Worm (Caenorhabditis elegans): ENCODE data around the gene vem-1.

The vem-1 gene

ce11 chrX:8083919-8084318 lies 4.5 kb downstream of the vem-1 start, which contains the start of gene K07E3.4:
TSS of gene K07E3.4 (minus strand) at chrX:8084018.
- TF ChIP-seq nhr-77 (tag; optimal IDR thresholded peaks at IDR 0.05): no peak
- peak; percentile 12 for TF ChIP-seq snpc-4 (tag; optimal IDR thresholded peaks at IDR 0.05)
- peak; percentile 78 for TF ChIP-seq elt-2 (tag; optimal IDR thresholded peaks at IDR 0.05)
- TF ChIP-seq nhr-76 (tag; optimal IDR thresholded peaks at IDR 0.05): peak; percentile 14
- TF ChIP-seq jun-1 (tag; optimal IDR thresholded peaks at IDR 0.05): peak; percentile 53
- TF ChIP-seq egl-5 (tag; optimal IDR thresholded peaks at IDR 0.05): no peak
- TF ChIP-seq nfya-1 (tag; optimal IDR thresholded peaks at IDR 0.05; ENCODE audit: insufficient read depth): peak; percentile 43
- TF ChIP-seq nhr-23 (tag; optimal IDR thresholded peaks at IDR 0.05): peak; percentile 67
- peak; percentile 78 for TF ChIP-seq nhr-43 (tag; optimal IDR thresholded peaks at IDR 0.05; ENCODE audit: poor library complexity, severe bottlenecking)
- peak; percentile 77 for TF ChIP-seq ceh-28 (tag; optimal IDR thresholded peaks at IDR 0.05)
- TF ChIP-seq pqm-1 (tag; optimal IDR thresholded peaks at IDR 0.05): peak; percentile 71
- TF ChIP-seq elt-1 (tag; optimal IDR thresholded peaks at IDR 0.05): peak; percentile 85
- peak in 1 of 3 experiments; percentile 62 for TF ChIP-seq elt-3 (tag; optimal IDR thresholded peaks at IDR 0.05)
- TF ChIP-seq sea-2 (GFP tag; optimal IDR thresholded peaks at IDR 0.05): no peak
- TF ChIP-seq nhr-25 (tag; optimal IDR thresholded peaks at IDR 0.05): peak; percentile 82
- TF ChIP-seq mdl-1 (tag; optimal IDR thresholded peaks at IDR 0.05): peak; percentile 88
- no peak for TF ChIP-seq pha-4 (tag; optimal IDR thresholded peaks at IDR 0.05)
- no peak for TF ChIP-seq nhr-28 (tag; optimal IDR thresholded peaks at IDR 0.05)
- TF ChIP-seq zag-1 (tag; optimal IDR thresholded peaks at IDR 0.05): no peak

- peak; percentile 26 for TF ChIP-seq elt-2 (tag; optimal IDR thresholded peaks at IDR 0.05)
- TF ChIP-seq fkh-2 (tag; optimal IDR thresholded peaks at IDR 0.05): no peak
Observed at ce11 chrX:8083330-8083729, 5.0 kb downstream of the vem-1 start.

ce11 chrX:8082703-8083102 lies 5.7 kb downstream of the vem-1 start:
- TF ChIP-seq daf-12 (tag; optimal IDR thresholded peaks at IDR 0.05) (no peak), egl-5 (tag; optimal IDR thresholded peaks at IDR 0.05) (no peak), zag-1 (tag; optimal IDR thresholded peaks at IDR 0.05) (no peak), unc-39 (tag; optimal IDR thresholded peaks at IDR 0.05) (no peak), fkh-2 (tag; optimal IDR thresholded peaks at IDR 0.05) (no peak), ceh-16 (tag; optimal IDR thresholded peaks at IDR 0.05) (no peak), eor-1 (tag; optimal IDR thresholded peaks at IDR 0.05) (no peak), nhr-23 (tag; optimal IDR thresholded peaks at IDR 0.05) (no peak), unc-62 (GFP tag; optimal IDR thresholded peaks at IDR 0.05) (no peak)

- TF ChIP-seq elt-2 (tag; optimal IDR thresholded peaks at IDR 0.05) (peak; percentile 54), elt-3 (tag; optimal IDR thresholded peaks at IDR 0.05) (no peak), pqm-1 (tag; optimal IDR thresholded peaks at IDR 0.05) (peak; percentile 71), pha-4 (tag; optimal IDR thresholded peaks at IDR 0.05) (peak; percentile 2), egl-5 (tag; optimal IDR thresholded peaks at IDR 0.05) (no peak)
Observed at ce11 chrX:8078899-8079298, 9.5 kb downstream of the vem-1 start.

- TF ChIP-seq snpc-4 (tag; optimal IDR thresholded peaks at IDR 0.05): no peak
- TF ChIP-seq elt-2 (tag; optimal IDR thresholded peaks at IDR 0.05): peak; percentile 65
Observed at ce11 chrX:8078374-8078773, 10.0 kb downstream of the vem-1 start.

- peak; percentile 61 for TF ChIP-seq pqm-1 (tag; optimal IDR thresholded peaks at IDR 0.05)
- TF ChIP-seq nhr-237 (tag; optimal IDR thresholded peaks at IDR 0.05): no peak
- peak; percentile 33 for TF ChIP-seq elt-2 (tag; optimal IDR thresholded peaks at IDR 0.05)
Observed at ce11 chrX:8077748-8078147, 10.6 kb downstream of the vem-1 start, which contains the start of gene C46F2.1. TSS of gene C46F2.1 (plus strand) at chrX:8078048.

ce11 chrX:8074527-8074926 lies 13.8 kb downstream of the vem-1 start:
- TF ChIP-seq ztf-11 (tag; optimal IDR thresholded peaks at IDR 0.05) (no peak), nhr-237 (tag; optimal IDR thresholded peaks at IDR 0.05) (no peak), elt-2 (tag; optimal IDR thresholded peaks at IDR 0.05) (peak; percentile 83)

- TF ChIP-seq pqm-1 (tag; optimal IDR thresholded peaks at IDR 0.05): peak; percentile 77
- TF ChIP-seq pha-4 (tag; optimal IDR thresholded peaks at IDR 0.05): peak; percentile 79
- TF ChIP-seq nfya-1 (tag; optimal IDR thresholded peaks at IDR 0.05; ENCODE audit: insufficient read depth): peak; percentile 10
- TF ChIP-seq ceh-28 (tag; optimal IDR thresholded peaks at IDR 0.05): peak; percentile 56
- TF ChIP-seq jun-1 (tag; optimal IDR thresholded peaks at IDR 0.05): no peak
- TF ChIP-seq aly-2 (tag; optimal IDR thresholded peaks at IDR 0.05): no peak
- TF ChIP-seq elt-2 (tag; optimal IDR thresholded peaks at IDR 0.05): peak; percentile 86
Observed at ce11 chrX:8069293-8069692, 19.1 kb downstream of the vem-1 start, which contains the start of gene C18A11.1. TSS of gene C18A11.1 (plus strand) at chrX:8069328.
